Worm (Caenorhabditis elegans) whole organism, late embryonic: ENCODE results near the gene bus-18.

Experiments used
- C38D4.7 ChIP-seq: fragments of 200-800 bp; sonication (Bioruptor generic); optimal IDR thresholded peaks from 2 replicates; lab custom pipeline; 2018; ENCODE audit warnings: mild to moderate bottlenecking, missing genetic modification characterization, moderate library complexity, missing compliant biosample characterization
- ama-1 ChIP-seq: fragments of 150-350 bp; optimal IDR thresholded peaks from 2 replicates; lab custom pipeline; 2014
- ceh-18 ChIP-seq: sonication (generic microtip); optimal IDR thresholded peaks from 2 replicates; lab custom pipeline; 2016; ENCODE audit warnings: missing genetic modification characterization, missing compliant biosample characterization
- madf-2 ChIP-seq: sonication (generic microtip); optimal IDR thresholded peaks from 2 replicates; lab custom pipeline; 2017; ENCODE audit warnings: missing genetic modification characterization, missing compliant biosample characterization

DNA sequence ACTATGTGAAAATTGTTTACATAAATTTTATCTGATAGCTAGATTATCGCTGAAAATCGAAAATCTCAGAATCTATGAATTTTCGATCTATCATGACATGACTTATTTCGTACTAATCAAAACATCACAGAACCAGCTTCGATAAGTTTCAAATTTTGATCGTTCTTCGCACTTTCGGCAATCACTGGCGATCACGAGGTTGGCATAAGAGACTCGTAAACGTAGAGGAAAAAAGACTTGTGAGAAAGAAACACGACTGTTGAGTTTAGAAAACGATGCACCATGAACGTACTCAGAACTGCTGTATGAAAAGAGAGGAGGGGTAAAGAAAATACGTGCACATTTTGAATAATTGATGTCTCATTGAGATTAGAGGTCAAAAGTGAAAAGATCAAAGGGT lies 50.5 kb downstream of the bus-18 start:
- TF ChIP-seq ama-1 (lab: Kevin White, UChicago), result no peak
- TF ChIP-seq madf-2 (tag; lab: Kevin White, UChicago), result no peak
- TF ChIP-seq C38D4.7 (GFP tag; lab: Kevin White, UChicago), result no peak
- TF ChIP-seq ceh-18, result peak; percentile 54
